Fruit fly (Drosophila melanogaster): Measurements from ENCODE around the gene Mcm10.

The Mcm10 gene

DNA sequence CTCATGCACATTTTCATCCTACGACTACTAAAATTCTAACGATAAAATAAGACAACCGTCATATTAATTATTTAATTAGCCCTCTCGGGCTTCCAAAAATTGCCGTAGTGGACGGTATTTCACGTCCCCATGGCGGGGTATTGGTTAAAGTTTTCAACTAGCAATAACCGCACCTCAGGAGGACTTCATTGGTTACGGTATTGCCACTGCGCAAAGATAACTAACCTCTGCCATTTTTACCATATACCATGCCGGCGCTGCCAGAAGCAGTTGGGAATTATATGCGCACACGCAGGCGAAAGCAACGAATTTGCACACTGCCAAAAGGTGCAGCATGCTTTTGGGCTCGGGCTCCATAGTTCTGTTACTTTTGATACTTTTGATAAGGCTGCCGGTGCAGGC is 35.2 kb downstream of the Mcm10 start:
- peak; percentile 62 for TF ChIP-seq CG1621 (tag; optimal IDR thresholded peaks at IDR 0.05)
- peak; percentile 43 for TF ChIP-seq pdm3 (GFP tag; optimal IDR thresholded peaks at IDR 0.05)
- TF ChIP-seq dac (GFP tag; optimal IDR thresholded peaks at IDR 0.05) = no peak
- TF ChIP-seq CG6792 (GFP tag; optimal IDR thresholded peaks at IDR 0.05) = peak; percentile 14
- TF ChIP-seq CG11294 (GFP tag; IDR thresholded peaks at IDR 0.05) = no peak
- TF ChIP-seq lz (GFP tag; optimal IDR thresholded peaks at IDR 0.05) = peak; percentile 48
- TF ChIP-seq OdsH (GFP tag; optimal IDR thresholded peaks at IDR 0.05) = peak; percentile 39
- peak; percentile 59 for TF ChIP-seq vri (GFP tag; optimal IDR thresholded peaks at IDR 0.05)
- TF ChIP-seq topi (GFP tag; optimal IDR thresholded peaks at IDR 0.05) = peak; percentile 63
- TF ChIP-seq esn (GFP tag; optimal IDR thresholded peaks at IDR 0.05) = peak; percentile 68
- TF ChIP-seq CG3919 (GFP tag; optimal IDR thresholded peaks at IDR 0.05) = peak; percentile 63
- TF ChIP-seq Smox (GFP tag; optimal IDR thresholded peaks at IDR 0.05) = peak; percentile 62
- no peak for TF ChIP-seq Hr38 (GFP tag; optimal IDR thresholded peaks at IDR 0.05)
- TF ChIP-seq Eip75B (GFP tag; optimal IDR thresholded peaks at IDR 0.05) = peak; percentile 58
- TF ChIP-seq CG16779 (tag; optimal IDR thresholded peaks at IDR 0.05) = no peak
- TF ChIP-seq Eip78C (GFP tag) = peak; percentile 75
- TF ChIP-seq Hr39 (GFP tag; optimal IDR thresholded peaks at IDR 0.05) = no peak
- TF ChIP-seq CG10631 (GFP tag; optimal IDR thresholded peaks at IDR 0.05) = no peak
- TF ChIP-seq CG34406 (GFP tag; optimal IDR thresholded peaks at IDR 0.05) = no peak
- no peak for TF ChIP-seq Hr4 (GFP tag; optimal IDR thresholded peaks at IDR 0.05)
- TF ChIP-seq Met (GFP tag; optimal IDR thresholded peaks at IDR 0.05) = peak; percentile 46
- TF ChIP-seq Sox14 (GFP tag; optimal IDR thresholded peaks at IDR 0.05) = peak; percentile 43
- no peak for TF ChIP-seq CG8119 (GFP tag; IDR thresholded peaks at IDR 0.05)
- TF ChIP-seq CG6163 (GFP tag; IDR thresholded peaks at IDR 0.05) = 0 out of 3 replicates have a peak, but pooled peaks have one; percentile 39
- no peak for TF ChIP-seq ss (GFP tag; optimal IDR thresholded peaks at IDR 0.05)
- peak; percentile 88 for TF ChIP-seq svp (GFP tag)
- peak; percentile 65 for TF ChIP-seq cyc (GFP tag; optimal IDR thresholded peaks at IDR 0.05)
- TF ChIP-seq CG31627 (GFP tag; optimal IDR thresholded peaks at IDR 0.05) = peak; percentile 49
- no peak for TF ChIP-seq CG7368 (GFP tag; optimal IDR thresholded peaks at IDR 0.05)
- TF ChIP-seq Ets96B (tag; optimal IDR thresholded peaks at IDR 0.05) = peak; percentile 30
- TF ChIP-seq Sox102F (GFP tag; optimal IDR thresholded peaks at IDR 0.05) = peak; percentile 48
- TF ChIP-seq Gug (GFP tag; IDR thresholded peaks at IDR 0.05) = no peak

DNA sequence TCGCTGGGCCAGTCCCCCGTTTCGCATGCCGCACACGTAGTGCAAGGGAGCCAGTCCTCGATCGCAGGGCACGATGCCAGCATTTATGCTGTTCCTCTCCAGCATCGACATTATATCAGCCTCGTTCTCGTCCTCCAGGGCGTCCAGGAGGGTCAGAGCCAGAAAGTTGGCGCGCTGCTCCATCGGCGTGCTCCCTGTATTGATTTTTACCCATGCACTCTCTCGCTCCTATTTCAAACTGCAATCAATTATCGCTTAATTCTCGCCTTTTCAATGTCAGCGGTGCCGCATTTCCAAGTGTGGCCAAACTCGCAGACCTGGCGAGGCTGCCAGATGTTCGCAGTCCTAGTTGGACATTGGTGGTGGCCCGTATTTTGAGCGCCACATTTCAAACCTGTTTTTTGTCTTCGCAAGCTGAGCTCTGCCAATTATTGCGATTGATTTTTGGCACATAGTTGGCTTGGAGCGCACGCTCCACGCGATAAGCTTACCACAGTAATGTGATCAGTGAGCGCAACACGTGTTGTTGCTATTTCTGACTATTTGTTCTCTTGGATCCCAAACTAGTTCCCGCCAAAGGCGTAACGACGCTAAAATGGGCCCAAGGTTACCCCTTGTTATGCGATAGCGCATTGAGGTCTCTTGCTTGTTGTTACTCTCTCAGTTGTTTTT is 38.6 kb downstream of the Mcm10 start, which contains the start of gene CG8679:
CG8679 (minus strand) TSS at position 305 of the 672 bp plus-strand sequence.
- TF ChIP-seq CG1621 (tag; optimal IDR thresholded peaks at IDR 0.05) (peak; percentile 52), fd59A (GFP tag; optimal IDR thresholded peaks at IDR 0.05) (no peak), dsx (GFP tag; optimal IDR thresholded peaks at IDR 0.05; ENCODE audit: poor library complexity, severe bottlenecking) (peak; percentile 24), svp (GFP tag) (peak; percentile 72)

DNA sequence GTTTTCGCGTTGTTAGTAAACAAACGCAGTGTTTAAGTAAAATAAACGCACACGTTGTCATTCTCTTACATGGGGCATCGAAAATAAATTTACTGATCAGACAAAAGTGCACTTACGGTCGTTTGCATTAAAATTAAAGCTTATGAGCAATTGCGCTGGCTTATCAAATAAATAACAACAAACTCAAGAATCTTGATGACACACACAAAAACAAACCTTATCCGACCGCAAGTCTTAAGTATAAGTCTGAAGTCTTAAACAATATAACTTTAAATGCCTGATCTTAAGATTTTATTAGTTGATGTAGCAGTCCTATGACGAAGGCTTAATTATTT is 39.1 kb downstream of the Mcm10 start:
- no peak for TF ChIP-seq Eip93F (GFP tag; optimal IDR thresholded peaks at IDR 0.05)
- TF ChIP-seq fkh (GFP tag; optimal IDR thresholded peaks at IDR 0.05) = peak; percentile 82
- no peak for TF ChIP-seq CG8119 (GFP tag; IDR thresholded peaks at IDR 0.05)
- no peak for TF ChIP-seq salr (GFP tag; optimal IDR thresholded peaks at IDR 0.05)
- TF ChIP-seq lz (GFP tag; optimal IDR thresholded peaks at IDR 0.05) = no peak
- TF ChIP-seq CG11762 (GFP tag; optimal IDR thresholded peaks at IDR 0.05; ENCODE audit: insufficient read depth) = no peak
- TF ChIP-seq Eip75B (GFP tag; optimal IDR thresholded peaks at IDR 0.05) = no peak
- TF ChIP-seq CG10631 (GFP tag; optimal IDR thresholded peaks at IDR 0.05) = no peak
- TF ChIP-seq vri (GFP tag; optimal IDR thresholded peaks at IDR 0.05) = peak; percentile 5
- TF ChIP-seq Smox (GFP tag; optimal IDR thresholded peaks at IDR 0.05) = no peak
- no peak for TF ChIP-seq fd59A (GFP tag; optimal IDR thresholded peaks at IDR 0.05)
- TF ChIP-seq svp (GFP tag) = no peak
- no peak for TF ChIP-seq net (GFP tag; optimal IDR thresholded peaks at IDR 0.05)
- TF ChIP-seq spab (GFP tag; optimal IDR thresholded peaks at IDR 0.05) = no peak
- no peak for TF ChIP-seq CG1621 (tag; optimal IDR thresholded peaks at IDR 0.05)

Data from whole organism, prepupa.